Worm (Caenorhabditis elegans) whole organism, L4 larva: ENCODE data around the gene Y54G11A.2.

Experiments
- lir-3 ChIP-seq: sonication (generic microtip); optimal IDR thresholded peaks from 2 replicates; lab custom pipeline; 2016; ENCODE audit warnings: mild to moderate bottlenecking, missing genetic modification characterization, missing compliant biosample characterization
- nhr-237 ChIP-seq: sonication (generic microtip); optimal IDR thresholded peaks from 2 replicates; lab custom pipeline; 2017; ENCODE audit warnings: missing biosample characterization, missing genetic modification characterization
- nhr-48 ChIP-seq: sonication (generic microtip); optimal IDR thresholded peaks from 2 replicates; lab custom pipeline; 2016; ENCODE audit warnings: mild to moderate bottlenecking, missing genetic modification characterization, missing compliant biosample characterization
- skn-1 ChIP-seq: fragments of 150-350 bp; optimal IDR thresholded peaks from 2 replicates; lab custom pipeline; 2014; ENCODE audit warnings: missing biosample characterization, missing genetic modification characterization
- snpc-4 ChIP-seq: fragments of 150-350 bp; optimal IDR thresholded peaks from 2 replicates; lab custom pipeline; 2014; ENCODE audit warnings: missing biosample characterization, missing genetic modification characterization
- unc-130 ChIP-seq: sonication (generic microtip); optimal IDR thresholded peaks from 2 replicates; lab custom pipeline; 2016; ENCODE audit warnings: missing genetic modification reagents, missing genetic modification characterization, missing compliant biosample characterization
- ztf-11 ChIP-seq: fragments of 150-350 bp; optimal IDR thresholded peaks from 2 replicates; lab custom pipeline; 2014; ENCODE audit warnings: missing biosample characterization, missing genetic modification characterization

ce11 chrII:14276409-14276808 is 24.3 kb downstream of the Y54G11A.2 start, which contains the start of gene Y54G11A.3:
- no peak for TF ChIP-seq unc-130 (GFP tag; lab: Kevin White, UChicago)
- no peak for TF ChIP-seq lir-3 (tag; lab: Kevin White, UChicago)
- TF ChIP-seq nhr-237 (tag; lab: Kevin White, UChicago), result no peak
- no peak for TF ChIP-seq snpc-4 (tag; lab: Kevin White, UChicago)
- TF ChIP-seq ztf-11 (tag; lab: Kevin White, UChicago), result no peak
- TF ChIP-seq skn-1 (tag; lab: Kevin White, UChicago), result no peak
- TF ChIP-seq nhr-48 (tag; lab: Kevin White, UChicago), result no peak
